Worm (Caenorhabditis elegans) whole organism, L1 larva: ENCODE data around the gene fkh-8.

Experiments
- blmp-1 ChIP-seq: fragments of 150-350 bp; optimal IDR thresholded peaks from 2 replicates; lab custom pipeline; 2014; ENCODE audit warnings: missing biosample characterization, missing genetic modification characterization
- hlh-4 ChIP-seq: sonication (generic microtip); optimal IDR thresholded peaks from 2 replicates; lab custom pipeline; 2016; ENCODE audit warnings: mild to moderate bottlenecking, missing genetic modification characterization, missing compliant biosample characterization
- lin-14 ChIP-seq: fragments of 200-800 bp; sonication (Bioruptor generic); optimal IDR thresholded peaks from 2 replicates; lab custom pipeline; 2018; ENCODE audit warnings: mild to moderate bottlenecking, missing genetic modification characterization, moderate library complexity, missing compliant biosample characterization
- zag-1 ChIP-seq: fragments of 150-350 bp; optimal IDR thresholded peaks from 2 replicates; lab custom pipeline; 2014; ENCODE audit warnings: missing biosample characterization, missing genetic modification characterization

DNA sequence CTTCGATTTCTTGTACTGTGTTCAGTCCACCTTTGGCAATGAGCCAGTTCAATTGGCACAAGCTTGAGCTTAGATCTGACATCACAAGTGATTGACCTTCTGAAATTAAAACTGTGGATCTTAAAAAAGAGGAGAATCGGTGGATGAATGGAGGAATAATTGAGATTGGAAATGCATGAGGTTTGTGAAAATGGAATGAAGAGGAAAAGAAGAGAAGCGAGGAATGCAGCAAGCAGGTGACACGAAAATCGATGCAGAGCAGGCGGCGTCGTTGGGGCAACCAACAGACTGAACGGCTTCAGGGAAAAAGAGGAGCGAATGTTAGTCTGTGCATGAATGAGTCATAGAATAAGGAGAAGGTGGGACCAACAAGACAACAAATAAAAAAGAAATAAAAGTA, at the start of gene fkh-8:
- no peak for TF ChIP-seq zag-1 (tag; lab: Kevin White, UChicago)
- no peak for TF ChIP-seq blmp-1 (tag; lab: Kevin White, UChicago)
- peak; percentile 4 for TF ChIP-seq lin-14 (GFP tag; lab: Kevin White, UChicago)
- TF ChIP-seq hlh-4 (tag; lab: Kevin White, UChicago), result no peak
